Worm (Caenorhabditis elegans) whole organism, L4 larva: ENCODE data around the gene T23F11.2.

ENCODE experiments used
- F10B5.3 ChIP-seq: sonication (generic microtip); optimal IDR thresholded peaks from 2 replicates; lab custom pipeline; 2016; ENCODE audit warnings: mild to moderate bottlenecking, missing genetic modification characterization, missing compliant biosample characterization
- F37D6.2 ChIP-seq: sonication (generic microtip); optimal IDR thresholded peaks from 2 replicates; lab custom pipeline; 2016; ENCODE audit warnings: mild to moderate bottlenecking, missing genetic modification characterization, missing compliant biosample characterization
- F49E8.2 ChIP-seq: sonication (generic microtip); optimal IDR thresholded peaks from 2 replicates; lab custom pipeline; 2016; ENCODE audit warnings: missing compliant biosample characterization, mild to moderate bottlenecking, missing genetic modification characterization, borderline replicate concordance
- T20F7.1 ChIP-seq: fragments of 200-800 bp; sonication (Bioruptor generic); optimal IDR thresholded peaks from 2 replicates; lab custom pipeline; 2018; ENCODE audit warnings: mild to moderate bottlenecking, missing genetic modification characterization, missing compliant biosample characterization
- Y105C5A.15 ChIP-seq: fragments of 200-800 bp; sonication (Bioruptor generic); IDR thresholded peaks from 2 replicates; pipeline ENCODE4 v1.3.6; 2022; ENCODE audit warnings: missing genetic modification characterization, missing compliant biosample characterization
- Y48G9A.11 ChIP-seq: fragments of 200-800 bp; sonication (Bioruptor generic); IDR thresholded peaks from 2 replicates; pipeline ENCODE4 v1.3.6; 2022; ENCODE audit warnings: missing genetic modification reagents, missing genetic modification characterization, missing compliant biosample characterization
- Y5F2A.4 ChIP-seq: fragments of 200-800 bp; sonication (Bioruptor generic); optimal IDR thresholded peaks from 2 replicates; lab custom pipeline; 2018; ENCODE audit warnings: mild to moderate bottlenecking, missing genetic modification characterization, missing compliant biosample characterization
- Y75B8A.6 ChIP-seq: fragments of 200-800 bp; sonication (Bioruptor generic); IDR thresholded peaks from 2 replicates; pipeline ENCODE4 v1.3.6; 2022; ENCODE audit warnings: missing genetic modification reagents, missing genetic modification characterization, missing compliant biosample characterization
- ZK337.2 ChIP-seq: fragments of 200-800 bp; sonication (Bioruptor generic); IDR thresholded peaks from 2 replicates; pipeline ENCODE4 v1.3.6; 2022; ENCODE audit warnings: missing genetic modification reagents, missing genetic modification characterization, missing compliant biosample characterization
- ceh-44 ChIP-seq: fragments of 200-800 bp; sonication (Bioruptor generic); IDR thresholded peaks from 2 replicates; pipeline ENCODE4 v1.3.6; 2022; ENCODE audit warnings: missing genetic modification reagents, missing genetic modification characterization, missing compliant biosample characterization
- ceh-62 ChIP-seq: sonication (generic microtip); optimal IDR thresholded peaks from 2 replicates; lab custom pipeline; 2017; ENCODE audit warnings: missing biosample characterization, missing genetic modification characterization
- ceh-82 ChIP-seq: sonication (generic microtip); optimal IDR thresholded peaks from 2 replicates; lab custom pipeline; 2017; ENCODE audit warnings: missing biosample characterization, missing genetic modification characterization
- daf-16 ChIP-seq, 3 experiments: sonication (generic microtip); optimal IDR thresholded peaks; 2 replicates each; lab custom pipeline; 2016 to 2017; ENCODE audit warnings: missing genetic modification characterization in 3 of 3, missing genetic modification reagents in 3 of 3, mild to moderate bottlenecking in 2 of 3, missing compliant biosample characterization in 2 of 3, missing biosample characterization in 1 of 3, moderate library complexity in 1 of 3
- daf-19 ChIP-seq: fragments of 200-800 bp; sonication (Bioruptor generic); conservative IDR thresholded peaks from 2 replicates; pipeline ENCODE4 v1.3.6; 2022; ENCODE audit warnings: missing genetic modification characterization, missing compliant biosample characterization
- dmd-8 ChIP-seq: fragments of 200-800 bp; sonication (Bioruptor generic); IDR thresholded peaks from 2 replicates; pipeline ENCODE4 v1.3.6; 2022; ENCODE audit warnings: missing genetic modification characterization, missing compliant biosample characterization
- dpl-1 ChIP-seq: fragments of 150-350 bp; optimal IDR thresholded peaks from 2 replicates; lab custom pipeline; 2014; ENCODE audit warnings: missing biosample characterization, missing genetic modification reagents, missing genetic modification characterization
- duxl-1 ChIP-seq: sonication (generic microtip); optimal IDR thresholded peaks from 2 replicates; lab custom pipeline; 2016; ENCODE audit warnings: mild to moderate bottlenecking, missing genetic modification characterization, moderate library complexity, missing compliant biosample characterization; ENCODE audit not compliant: poor library complexity
- dve-1 ChIP-seq: sonication (generic microtip); optimal IDR thresholded peaks from 2 replicates; lab custom pipeline; 2017; ENCODE audit warnings: antibody characterized with exemption, mild to moderate bottlenecking, missing genetic modification characterization, missing compliant biosample characterization; ENCODE audit not compliant: insufficient read depth
- fos-1 ChIP-seq: fragments of 150-350 bp; optimal IDR thresholded peaks from 2 replicates; lab custom pipeline; 2014; ENCODE audit warnings: missing biosample characterization, missing genetic modification characterization
- hif-1 ChIP-seq, 2 experiments: sonication (generic microtip); optimal IDR thresholded peaks; 2 replicates each; lab custom pipeline; 2016 to 2017; ENCODE audit warnings: missing compliant biosample characterization in 2 of 2, missing genetic modification characterization in 2 of 2, missing genetic modification reagents in 2 of 2, missing genotype in 2 of 2, mild to moderate bottlenecking in 1 of 2
- hlh-11 ChIP-seq: fragments of 200-800 bp; sonication (Bioruptor generic); optimal IDR thresholded peaks from 2 replicates; lab custom pipeline; 2018; ENCODE audit warnings: mild to moderate bottlenecking, missing genetic modification characterization, missing compliant biosample characterization
- hlh-30 ChIP-seq: sonication (generic microtip); optimal IDR thresholded peaks from 2 replicates; lab custom pipeline; 2017; ENCODE audit warnings: antibody characterized with exemption, mild to moderate bottlenecking, missing genetic modification characterization, missing compliant biosample characterization; ENCODE audit not compliant: insufficient read depth
- hmg-1.1 ChIP-seq: fragments of 200-800 bp; sonication (Bioruptor generic); IDR thresholded peaks from 2 replicates; pipeline ENCODE4 v1.3.6; 2022; ENCODE audit warnings: missing genetic modification reagents, missing genetic modification characterization, missing compliant biosample characterization
- jun-1 ChIP-seq: fragments of 150-350 bp; optimal IDR thresholded peaks from 2 replicates; lab custom pipeline; 2014; ENCODE audit warnings: missing biosample characterization, missing genetic modification reagents, missing genetic modification characterization
- lim-7 ChIP-seq: fragments of 200-800 bp; sonication (Bioruptor generic); IDR thresholded peaks from 2 replicates; pipeline ENCODE4 v1.3.6; 2022; ENCODE audit warnings: missing genetic modification characterization, missing compliant biosample characterization
- lin-1 ChIP-seq: fragments of 200-800 bp; sonication (Bioruptor generic); IDR thresholded peaks from 2 replicates; pipeline ENCODE4 v1.3.6; 2022; ENCODE audit warnings: missing genetic modification reagents, missing genetic modification characterization, missing compliant biosample characterization
- lin-38 ChIP-seq: fragments of 200-800 bp; sonication (Bioruptor generic); IDR thresholded peaks from 2 replicates; pipeline ENCODE4 v1.3.6; 2022; ENCODE audit warnings: missing genetic modification reagents, missing genetic modification characterization, missing compliant biosample characterization
- lir-3 ChIP-seq: sonication (generic microtip); optimal IDR thresholded peaks from 2 replicates; lab custom pipeline; 2016; ENCODE audit warnings: mild to moderate bottlenecking, missing genetic modification characterization, missing compliant biosample characterization
- madf-5 ChIP-seq, 2 experiments: fragments of 200-800 bp; sonication (Bioruptor generic); IDR thresholded peaks; 2 replicates each; pipeline ENCODE4 v1.3.6; 2022; ENCODE audit warnings: missing compliant biosample characterization in 2 of 2, missing genetic modification characterization in 2 of 2
- madf-9 ChIP-seq: fragments of 200-800 bp; sonication (Bioruptor generic); conservative IDR thresholded peaks from 2 replicates; pipeline ENCODE4 v1.3.6; 2022; ENCODE audit warnings: missing genetic modification reagents, missing genetic modification characterization, missing compliant biosample characterization
- nhr-11 ChIP-seq: fragments of 150-350 bp; optimal IDR thresholded peaks from 2 replicates; lab custom pipeline; 2014; ENCODE audit warnings: missing biosample characterization, missing genetic modification characterization
- nhr-111 ChIP-seq: fragments of 200-800 bp; sonication (Bioruptor generic); optimal IDR thresholded peaks from 2 replicates; lab custom pipeline; 2018; ENCODE audit warnings: mild to moderate bottlenecking, missing genetic modification characterization, missing compliant biosample characterization
- nhr-237 ChIP-seq: sonication (generic microtip); optimal IDR thresholded peaks from 2 replicates; lab custom pipeline; 2017; ENCODE audit warnings: missing biosample characterization, missing genetic modification characterization
- nhr-25 ChIP-seq: sonication (generic microtip); optimal IDR thresholded peaks from 2 replicates; lab custom pipeline; 2017; ENCODE audit warnings: missing genetic modification characterization, mild to moderate bottlenecking, missing compliant biosample characterization, antibody characterized with exemption, moderate library complexity, borderline replicate concordance; ENCODE audit not compliant: insufficient read depth
- nhr-41 ChIP-seq: fragments of 200-800 bp; sonication (Bioruptor generic); IDR thresholded peaks from 2 replicates; pipeline ENCODE4 v1.3.6; 2022; ENCODE audit warnings: missing genetic modification reagents, missing genetic modification characterization, missing compliant biosample characterization
- nhr-76 ChIP-seq: fragments of 150-350 bp; optimal IDR thresholded peaks from 2 replicates; lab custom pipeline; 2014; ENCODE audit warnings: missing biosample characterization, missing genetic modification characterization
- nhr-77 ChIP-seq: fragments of 150-350 bp; optimal IDR thresholded peaks from 2 replicates; lab custom pipeline; 2014; ENCODE audit warnings: missing biosample characterization, missing genetic modification characterization
- php-3 ChIP-seq: fragments of 200-800 bp; sonication (Bioruptor generic); IDR thresholded peaks from 2 replicates; pipeline ENCODE4 v1.3.6; 2022; ENCODE audit warnings: missing genetic modification reagents, missing genetic modification characterization, missing compliant biosample characterization
- pqm-1 ChIP-seq: sonication (generic microtip); optimal IDR thresholded peaks from 2 replicates; lab custom pipeline; 2017; ENCODE audit warnings: missing biosample characterization, missing genetic modification characterization
- saeg-2 ChIP-seq: fragments of 200-800 bp; sonication (Bioruptor generic); IDR thresholded peaks from 2 replicates; pipeline ENCODE4 v1.3.6; 2022; ENCODE audit warnings: missing genetic modification reagents, missing genetic modification characterization, missing compliant biosample characterization
- sdz-12 ChIP-seq: fragments of 200-800 bp; sonication (Bioruptor generic); optimal IDR thresholded peaks from 2 replicates; lab custom pipeline; 2018; ENCODE audit warnings: mild to moderate bottlenecking, missing genetic modification characterization, missing compliant biosample characterization
- snpc-1.2 ChIP-seq: fragments of 200-800 bp; sonication (Bioruptor generic); IDR thresholded peaks from 2 replicates; pipeline ENCODE4 v1.3.6; 2022; ENCODE audit warnings: missing genetic modification reagents, missing genetic modification characterization, missing compliant biosample characterization
- spr-3 ChIP-seq: fragments of 200-800 bp; sonication (Bioruptor generic); optimal IDR thresholded peaks from 2 replicates; lab custom pipeline; 2018; ENCODE audit warnings: mild to moderate bottlenecking, missing genetic modification characterization, missing compliant biosample characterization
- tag-97 ChIP-seq: fragments of 200-800 bp; sonication (Bioruptor generic); IDR thresholded peaks from 2 replicates; pipeline ENCODE4 v1.3.6; 2022; ENCODE audit warnings: missing genetic modification characterization, missing compliant biosample characterization
- unc-39 ChIP-seq: sonication (generic microtip); optimal IDR thresholded peaks from 2 replicates; lab custom pipeline; 2017; ENCODE audit warnings: missing biosample characterization, missing genetic modification characterization
- vab-7 ChIP-seq: fragments of 200-800 bp; sonication (Bioruptor generic); IDR thresholded peaks from 2 replicates; pipeline ENCODE4 v1.3.6; 2022; ENCODE audit warnings: missing genetic modification reagents, missing genetic modification characterization, missing compliant biosample characterization
- zip-11 ChIP-seq: fragments of 200-800 bp; sonication (Bioruptor generic); IDR thresholded peaks from 2 replicates; pipeline ENCODE4 v1.3.6; 2022; ENCODE audit warnings: missing genetic modification characterization, missing compliant biosample characterization
- ztf-7 ChIP-seq: fragments of 150-350 bp; optimal IDR thresholded peaks from 2 replicates; lab custom pipeline; 2014; ENCODE audit warnings: missing biosample characterization, missing genetic modification characterization

Gene T23F11.2

DNA sequence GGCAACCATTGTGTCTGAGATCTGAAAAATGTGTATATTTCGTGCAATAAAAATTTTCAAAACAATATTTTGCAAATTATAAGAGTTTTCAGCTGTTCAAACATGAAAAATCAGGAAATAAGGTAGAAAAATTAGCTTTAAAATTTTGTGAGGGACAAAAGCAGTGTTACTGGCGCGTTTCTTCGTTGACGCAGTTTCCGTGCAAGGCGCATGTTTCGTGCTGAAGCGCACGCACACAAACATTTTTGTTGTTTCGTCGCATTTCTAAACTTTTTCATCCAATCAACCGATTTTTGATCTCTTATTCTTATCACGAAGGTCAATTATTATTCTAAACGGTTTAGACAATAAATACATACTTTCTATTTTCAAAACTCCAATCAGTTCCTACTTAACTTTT, 38.0 kb upstream of the T23F11.2 start, which contains the start of gene nifk-1 (continued):
- no peak for TF ChIP-seq jun-1 (tag; lab: Kevin White, UChicago)
- TF ChIP-seq ceh-44 (GFP tag; lab: Robert Waterston, UW): no peak
- no peak for TF ChIP-seq saeg-2 (GFP tag; lab: Robert Waterston, UW)
- TF ChIP-seq lin-1 (GFP tag; lab: Robert Waterston, UW): 0 out of 2 replicates have a peak, but pooled peaks have one; percentile 23
- TF ChIP-seq nhr-76 (tag; lab: Kevin White, UChicago): no peak
- TF ChIP-seq snpc-1.2: no peak
- TF ChIP-seq ztf-7 (tag; lab: Kevin White, UChicago): peak; percentile 28
- TF ChIP-seq nhr-41 (GFP tag; lab: Robert Waterston, UW): no peak
- peak; percentile 68 for TF ChIP-seq nhr-77
- no peak for TF ChIP-seq madf-9 (GFP tag; lab: Robert Waterston, UW)
- peak; percentile 87 to 99 for TF ChIP-seq hif-1 (tag; optimal IDR thresholded peaks at IDR 0.05; lab: Kevin White, UChicago)
- no peak for TF ChIP-seq Y5F2A.4 (GFP tag; lab: Kevin White, UChicago)
- no peak for TF ChIP-seq pqm-1 (tag; lab: Kevin White, UChicago)
- no peak for TF ChIP-seq ceh-62 (tag; lab: Kevin White, UChicago)
- TF ChIP-seq hlh-30 (tag; lab: Kevin White, UChicago): peak; percentile 63
- TF ChIP-seq lim-7 (GFP tag; lab: Robert Waterston, UW): no peak
- TF ChIP-seq dmd-8: no peak
- TF ChIP-seq Y75B8A.6 (GFP tag; lab: Robert Waterston, UW): no peak
- TF ChIP-seq nhr-11 (tag; lab: Kevin White, UChicago): peak; percentile 22
- no peak for TF ChIP-seq sdz-12 (GFP tag; lab: Kevin White, UChicago)
- peak; percentile 80 for TF ChIP-seq dpl-1 (GFP tag; lab: Kevin White, UChicago)
- no peak for TF ChIP-seq F49E8.2
- TF ChIP-seq zip-11: no peak
- peak; percentile 70 for TF ChIP-seq T20F7.1

DNA sequence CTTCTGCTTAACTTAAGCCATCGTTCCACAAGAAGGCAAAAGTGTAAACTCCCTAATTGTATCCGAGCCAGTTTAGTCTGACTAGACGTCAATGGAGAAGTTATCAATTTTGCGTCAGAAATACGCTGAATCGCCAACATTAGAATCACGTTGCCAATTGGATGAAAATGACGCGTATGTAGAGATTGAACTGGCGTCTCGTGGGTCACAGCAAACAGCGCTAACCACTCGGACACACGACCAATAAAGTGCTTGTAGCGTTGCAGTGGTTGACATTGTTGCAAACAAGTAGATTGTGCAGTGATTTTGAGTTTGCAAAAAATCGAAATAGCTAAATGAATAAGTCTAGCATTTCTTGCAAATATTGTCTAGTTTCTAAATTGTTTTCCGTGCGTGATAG, 34.3 kb upstream of the T23F11.2 start:
- TF ChIP-seq dpl-1 (GFP tag; lab: Kevin White, UChicago): peak; percentile 60
- no peak for TF ChIP-seq tag-97 (GFP tag; lab: Robert Waterston, UW)
- peak; percentile 81 for TF ChIP-seq snpc-1.2
- no peak for TF ChIP-seq ceh-82 (tag; lab: Kevin White, UChicago)
- TF ChIP-seq daf-16 (GFP tag; optimal IDR thresholded peaks at IDR 0.05; lab: Kevin White, UChicago): peak; percentile 70 to 80
- peak; percentile 68 for TF ChIP-seq daf-16 (tag; optimal IDR thresholded peaks at IDR 0.05; lab: Kevin White, UChicago)
- peak; percentile 30 for TF ChIP-seq F37D6.2 (tag; lab: Kevin White, UChicago)
- peak; percentile 91 for TF ChIP-seq vab-7 (GFP tag; lab: Robert Waterston, UW)
- peak; percentile 83 for TF ChIP-seq spr-3 (GFP tag; lab: Kevin White, UChicago)
- TF ChIP-seq F10B5.3 (tag; lab: Kevin White, UChicago): peak; percentile 60
- no peak for TF ChIP-seq unc-39 (tag; lab: Kevin White, UChicago)
- peak; percentile 53 for TF ChIP-seq nhr-11 (tag; lab: Kevin White, UChicago)
- TF ChIP-seq daf-19 (GFP tag; lab: Robert Waterston, UW): peak; percentile 89
- peak; percentile 85 for TF ChIP-seq duxl-1 (tag; lab: Kevin White, UChicago)
- TF ChIP-seq Y75B8A.6 (GFP tag; lab: Robert Waterston, UW): no peak; the same call in 1 of the 2 replicates
- no peak for TF ChIP-seq nhr-237 (tag; lab: Kevin White, UChicago)
- peak; percentile 80 for TF ChIP-seq hmg-1.1 (GFP tag; lab: Robert Waterston, UW)
- peak; percentile 81 for TF ChIP-seq Y48G9A.11 (GFP tag; lab: Robert Waterston, UW)
- TF ChIP-seq lin-1 (GFP tag; lab: Robert Waterston, UW): peak; percentile 86
- TF ChIP-seq T20F7.1: peak; percentile 68
- TF ChIP-seq ceh-62 (tag; lab: Kevin White, UChicago): no peak
- TF ChIP-seq php-3 (GFP tag; lab: Robert Waterston, UW): peak; percentile 55
- TF ChIP-seq lir-3: peak; percentile 75
- no peak for TF ChIP-seq ZK337.2 (GFP tag; lab: Robert Waterston, UW)
- no peak for TF ChIP-seq nhr-25 (tag; lab: Kevin White, UChicago)
- TF ChIP-seq Y105C5A.15: 0 out of 2 replicates have a peak, but pooled peaks have one; percentile 44
- no peak for TF ChIP-seq fos-1
- TF ChIP-seq nhr-111: peak; percentile 93
- TF ChIP-seq dve-1 (tag; lab: Kevin White, UChicago): peak; percentile 76
- TF ChIP-seq madf-5 (GFP tag; IDR thresholded peaks at IDR 0.05; lab: Robert Waterston, UW): peak; percentile 59 to 88; a peak in 2 of 4 replicates
- peak; percentile 83 for TF ChIP-seq lin-38 (GFP tag; lab: Robert Waterston, UW)
- TF ChIP-seq hlh-11 (tag; lab: Kevin White, UChicago): peak; percentile 76
